Fruit fly (Drosophila melanogaster) whole organism, embryonic: ENCODE results near the gene CG8851.

ENCODE experiments used
- Atf-2 ChIP-seq: fragments of 200-800 bp; sonication (Bioruptor generic); optimal IDR thresholded peaks from 2 replicates; lab custom pipeline; 2016; ENCODE audit warnings: missing biosample characterization, missing genetic modification characterization
- Blimp-1 ChIP-seq: fragments of 200-800 bp; sonication (Bioruptor generic); optimal IDR thresholded peaks from 3 replicates; lab custom pipeline; 2018; ENCODE audit warnings: missing biosample characterization, missing genetic modification characterization, mild to moderate bottlenecking, moderate library complexity, missing genetic modification reagents
- CG10366 ChIP-seq: fragments of 200-800 bp; sonication (Bioruptor generic); IDR thresholded peaks from 2 replicates; pipeline ENCODE4 v1.3.6; 2022; ENCODE audit warnings: missing biosample characterization, missing genetic modification characterization
- CG10431 ChIP-seq: fragments of 200-800 bp; sonication (Bioruptor generic); optimal IDR thresholded peaks from 3 replicates; lab custom pipeline; 2018; ENCODE audit warnings: missing biosample characterization, mild to moderate bottlenecking, missing genetic modification characterization
- CG12744 ChIP-seq: fragments of 200-800 bp; sonication (Bioruptor generic); optimal IDR thresholded peaks from 2 replicates; lab custom pipeline; 2016; ENCODE audit warnings: missing biosample characterization, missing genetic modification characterization
- CG14710 ChIP-seq: fragments of 200-800 bp; sonication (Bioruptor generic); optimal IDR thresholded peaks from 3 replicates; lab custom pipeline; 2019; ENCODE audit warnings: missing biosample characterization, mild to moderate bottlenecking, missing genetic modification characterization, moderate library complexity
- CG15269 ChIP-seq: fragments of 200-800 bp; sonication (Bioruptor generic); optimal IDR thresholded peaks from 2 replicates; lab custom pipeline; 2018; ENCODE audit warnings: missing biosample characterization, mild to moderate bottlenecking, missing genetic modification characterization, moderate library complexity
- CG15696 ChIP-seq: fragments of 200-800 bp; sonication (Bioruptor generic); optimal IDR thresholded peaks from 2 replicates; lab custom pipeline; 2019; ENCODE audit warnings: missing biosample characterization, mild to moderate bottlenecking, missing genetic modification characterization, moderate library complexity
- CG17359 ChIP-seq: fragments of 200-800 bp; sonication (Bioruptor generic); optimal IDR thresholded peaks from 3 replicates; lab custom pipeline; 2018; ENCODE audit warnings: missing biosample characterization, mild to moderate bottlenecking, missing genetic modification characterization, moderate library complexity
- CG17361 ChIP-seq: fragments of 200-800 bp; sonication (Bioruptor generic); IDR thresholded peaks from 3 replicates; pipeline ENCODE4 v1.3.6; 2022; ENCODE audit warnings: missing biosample characterization, missing genetic modification characterization
- CG17568 ChIP-seq: fragments of 200-800 bp; sonication (Bioruptor generic); optimal IDR thresholded peaks from 2 replicates; lab custom pipeline; 2018; ENCODE audit warnings: missing biosample characterization, mild to moderate bottlenecking, missing genetic modification characterization, moderate library complexity
- CG2875 ChIP-seq: fragments of 200-800 bp; sonication (Bioruptor generic); optimal IDR thresholded peaks from 2 replicates; lab custom pipeline; 2017; ENCODE audit warnings: missing biosample characterization, mild to moderate bottlenecking, missing genetic modification characterization, missing genetic modification reagents
- CG33213 ChIP-seq: fragments of 200-800 bp; sonication (Bioruptor generic); optimal IDR thresholded peaks from 3 replicates; lab custom pipeline; 2016; ENCODE audit warnings: missing biosample characterization, missing genetic modification characterization
- CG5953 ChIP-seq: fragments of 200-800 bp; sonication (Bioruptor generic); IDR thresholded peaks from 2 replicates; pipeline ENCODE4 v1.3.6; 2022; ENCODE audit warnings: missing biosample characterization, missing genetic modification characterization
- CG6791 ChIP-seq: fragments of 200-800 bp; sonication (Bioruptor generic); IDR thresholded peaks from 3 replicates; pipeline ENCODE4 v1.3.6; 2022; ENCODE audit warnings: missing biosample characterization, missing genetic modification characterization; ENCODE audit not compliant: partially characterized antibody
- CG7556 ChIP-seq: fragments of 200-800 bp; sonication (Bioruptor generic); optimal IDR thresholded peaks from 2 replicates; lab custom pipeline; 2017; ENCODE audit warnings: missing biosample characterization, mild to moderate bottlenecking, missing genetic modification characterization
- CG8290 ChIP-seq, 3 experiments: fragments of 200-800 bp; sonication (Bioruptor generic); optimal IDR thresholded peaks; 2 replicates each; lab custom pipeline; 2016 to 2019; ENCODE audit warnings: missing biosample characterization in 3 of 3, missing genetic modification characterization in 3 of 3, mild to moderate bottlenecking in 2 of 3, moderate library complexity in 1 of 3
- CG8944 ChIP-seq: fragments of 200-800 bp; sonication (Bioruptor generic); optimal IDR thresholded peaks from 3 replicates; lab custom pipeline; 2016; ENCODE audit warnings: missing biosample characterization, missing genetic modification characterization
- Dip3 ChIP-seq: fragments of 200-800 bp; sonication (Bioruptor generic); optimal IDR thresholded peaks from 3 replicates; lab custom pipeline; 2016; ENCODE audit warnings: missing biosample characterization, missing genetic modification characterization
- H2.0 ChIP-seq: fragments of 200-800 bp; sonication (Bioruptor generic); IDR thresholded peaks from 2 replicates; pipeline ENCODE4 v1.3.6; 2022; ENCODE audit warnings: missing biosample characterization, missing genetic modification characterization
- HmgZ ChIP-seq: fragments of 200-800 bp; sonication (Bioruptor generic); optimal IDR thresholded peaks from 2 replicates; lab custom pipeline; 2018; ENCODE audit warnings: missing biosample characterization, mild to moderate bottlenecking, missing genetic modification characterization
- Hmx ChIP-seq: fragments of 200-800 bp; sonication (Bioruptor generic); optimal IDR thresholded peaks from 2 replicates; lab custom pipeline; 2016; ENCODE audit warnings: missing biosample characterization, missing genetic modification characterization
- Jarid2 ChIP-seq: fragments of 200-800 bp; sonication (Bioruptor generic); optimal IDR thresholded peaks from 3 replicates; lab custom pipeline; 2017; ENCODE audit warnings: mild to moderate bottlenecking, missing biosample characterization, missing genetic modification reagents, missing genetic modification characterization
- Nf-YB ChIP-seq: fragments of 200-800 bp; sonication (Bioruptor generic); optimal IDR thresholded peaks from 3 replicates; lab custom pipeline; 2019; ENCODE audit warnings: missing biosample characterization, mild to moderate bottlenecking, missing genetic modification characterization, moderate library complexity
- Six4 ChIP-seq: fragments of 200-800 bp; sonication (Bioruptor generic); optimal IDR thresholded peaks from 2 replicates; lab custom pipeline; 2016; ENCODE audit warnings: missing biosample characterization, missing genetic modification characterization
- Vsx1 ChIP-seq: fragments of 200-800 bp; sonication (Bioruptor generic); optimal IDR thresholded peaks from 2 replicates; lab custom pipeline; 2017; ENCODE audit warnings: missing biosample characterization, mild to moderate bottlenecking, missing genetic modification characterization, missing genetic modification reagents
- bsh ChIP-seq, 2 experiments: fragments of 200-800 bp; sonication (Bioruptor generic); optimal IDR thresholded peaks; 2 replicates each; lab custom pipeline; 2017 to 2018; ENCODE audit warnings: mild to moderate bottlenecking in 2 of 2, missing biosample characterization in 2 of 2, missing genetic modification characterization in 2 of 2, moderate library complexity in 1 of 2
- crp ChIP-seq, 2 experiments: fragments of 200-800 bp; sonication (Bioruptor generic); optimal IDR thresholded peaks; 2 replicates in 1 of 2; 3 replicates in 1 of 2; lab custom pipeline; 2017; ENCODE audit warnings: missing biosample characterization in 2 of 2, missing genetic modification characterization in 2 of 2, mild to moderate bottlenecking in 1 of 2, moderate library complexity in 1 of 2
- dan ChIP-seq: fragments of 200-800 bp; sonication (Bioruptor generic); IDR thresholded peaks from 2 replicates; pipeline ENCODE4 v1.3.6; 2022; ENCODE audit warnings: missing biosample characterization, missing genetic modification characterization
- eve ChIP-seq, 2 experiments: fragments of >200 bp; optimal IDR thresholded peaks; 2 replicates each; lab custom pipeline; 2017; ENCODE audit warnings: missing biosample characterization in 2 of 2, missing genetic modification characterization in 2 of 2
- fd102C ChIP-seq: fragments of 200-800 bp; sonication (Bioruptor generic); optimal IDR thresholded peaks from 2 replicates; lab custom pipeline; 2018; ENCODE audit warnings: missing biosample characterization, mild to moderate bottlenecking, missing genetic modification characterization, moderate library complexity
- hbn ChIP-seq: fragments of 200-800 bp; sonication (Bioruptor generic); IDR thresholded peaks from 2 replicates; pipeline ENCODE4 v1.3.6; 2022; ENCODE audit warnings: missing biosample characterization, missing genetic modification characterization; ENCODE audit not compliant: partially characterized antibody
- hth ChIP-seq: fragments of >200 bp; optimal IDR thresholded peaks from 2 replicates; lab custom pipeline; 2017; ENCODE audit warnings: inconsistent platforms
- inv ChIP-seq: fragments of 200-800 bp; sonication (Bioruptor generic); IDR thresholded peaks from 2 replicates; pipeline ENCODE4 v1.3.6; 2022; ENCODE audit warnings: missing biosample characterization, missing genetic modification characterization; ENCODE audit not compliant: partially characterized antibody
- ken ChIP-seq: fragments of 200-800 bp; sonication (Bioruptor generic); IDR thresholded peaks from 3 replicates; pipeline ENCODE4 v1.3.6; 2022; ENCODE audit warnings: missing biosample characterization, missing genetic modification characterization
- lilli ChIP-seq: fragments of 200-800 bp; sonication (Bioruptor generic); optimal IDR thresholded peaks from 3 replicates; lab custom pipeline; 2016; ENCODE audit warnings: missing biosample characterization, missing genetic modification characterization
- lmd ChIP-seq: fragments of 200-800 bp; sonication (Bioruptor generic); IDR thresholded peaks from 2 replicates; pipeline ENCODE4 v1.3.6; 2022; ENCODE audit warnings: missing biosample characterization, missing genetic modification characterization
- mam ChIP-seq: fragments of 200-800 bp; sonication (Bioruptor generic); optimal IDR thresholded peaks from 3 replicates; lab custom pipeline; 2016; ENCODE audit warnings: missing biosample characterization, missing genetic modification characterization
- oc ChIP-seq: fragments of 200-800 bp; sonication (Bioruptor generic); optimal IDR thresholded peaks from 2 replicates; lab custom pipeline; 2018; ENCODE audit warnings: missing biosample characterization, mild to moderate bottlenecking, missing genetic modification characterization, moderate library complexity
- sc ChIP-seq, 3 experiments: fragments of >200 bp in 2 of 3; fragments of 200-800 bp in 1 of 3; sonication (Bioruptor generic) in 1 of 3; optimal IDR thresholded peaks; 2 replicates in 2 of 3; 3 replicates in 1 of 3; lab custom pipeline; 2017; ENCODE audit warnings: mild to moderate bottlenecking in 1 of 3, missing biosample characterization in 1 of 3, missing genetic modification characterization in 1 of 3, missing genetic modification reagents in 1 of 3
- sens ChIP-seq: fragments of 200-800 bp; sonication (Bioruptor generic); peaks from one replicate; lab custom pipeline; 2016; ENCODE audit warnings: missing biosample characterization, missing genetic modification characterization
- sens-2 ChIP-seq: fragments of 200-800 bp; sonication (Bioruptor generic); IDR thresholded peaks from 2 replicates; pipeline ENCODE4 v1.3.6; 2022; ENCODE audit warnings: missing biosample characterization, missing genetic modification characterization
- sima ChIP-seq: fragments of 200-800 bp; sonication (Bioruptor generic); optimal IDR thresholded peaks from 2 replicates; lab custom pipeline; 2016; ENCODE audit warnings: missing biosample characterization, missing genetic modification characterization
- ssp ChIP-seq: fragments of 200-800 bp; sonication (Bioruptor generic); IDR thresholded peaks from 2 replicates; pipeline ENCODE4 v1.3.6; 2022; ENCODE audit warnings: missing biosample characterization, missing genetic modification characterization

The CG8851 gene

dm6 chr2L:3570566-3570965 is 51.1 kb downstream of the CG8851 start (continued):
- TF ChIP-seq ken (GFP tag; lab: Robert Waterston, UW), result no peak
- TF ChIP-seq dan (GFP tag; lab: Robert Waterston, UW), result no peak
- TF ChIP-seq sens (GFP tag; lab: Kevin White, UChicago), result peak; percentile 8
- TF ChIP-seq lilli (GFP tag; lab: Kevin White, UChicago), result no peak
- TF ChIP-seq eve (GFP tag; optimal IDR thresholded peaks at IDR 0.05; lab: Kevin White, UChicago), result no peak
- no peak for TF ChIP-seq CG12744
- peak; percentile 72 for TF ChIP-seq CG15696 (tag; lab: Kevin White, UChicago)
- TF ChIP-seq inv (GFP tag; lab: Robert Waterston, UW), result no peak
- no peak for TF ChIP-seq CG10366 (GFP tag; lab: Robert Waterston, UW)
- TF ChIP-seq hth (lab: Kevin White, UChicago), result no peak
- TF ChIP-seq Atf-2 (GFP tag; lab: Kevin White, UChicago), result no peak
- no peak for TF ChIP-seq CG17359
- TF ChIP-seq CG8944 (GFP tag; lab: Kevin White, UChicago), result no peak
- TF ChIP-seq CG14710 (tag; lab: Kevin White, UChicago), result peak; percentile 6
- TF ChIP-seq CG15269 (tag; lab: Kevin White, UChicago), result no peak
- no peak for TF ChIP-seq mam (GFP tag; lab: Kevin White, UChicago)
- TF ChIP-seq bsh (GFP tag; optimal IDR thresholded peaks at IDR 0.05; lab: Kevin White, UChicago), result peak in 1 of 2 experiments; percentile 12
- TF ChIP-seq fd102C (GFP tag; lab: Kevin White, UChicago), result peak; percentile 58
- TF ChIP-seq Dip3, result no peak
- no peak for TF ChIP-seq Blimp-1 (GFP tag; lab: Kevin White, UChicago)
- no peak for TF ChIP-seq CG17361
- no peak for TF ChIP-seq CG7556 (GFP tag; lab: Kevin White, UChicago)
- TF ChIP-seq hbn (GFP tag; lab: Robert Waterston, UW), result no peak
- TF ChIP-seq crp (GFP tag; optimal IDR thresholded peaks at IDR 0.05; lab: Kevin White, UChicago), result no peak
- TF ChIP-seq Nf-YB (GFP tag; lab: Kevin White, UChicago), result no peak
- TF ChIP-seq CG2875, result peak; percentile 29
- TF ChIP-seq CG17568 (GFP tag; lab: Kevin White, UChicago), result peak; percentile 1
- peak; percentile 8 for TF ChIP-seq Jarid2
- TF ChIP-seq oc (tag; lab: Kevin White, UChicago), result no peak
- TF ChIP-seq CG8290 (GFP tag; optimal IDR thresholded peaks at IDR 0.05; lab: Kevin White, UChicago), result no peak
- TF ChIP-seq CG8290 (tag; optimal IDR thresholded peaks at IDR 0.05; lab: Kevin White, UChicago), result no peak
- TF ChIP-seq sima, result no peak
- no peak for TF ChIP-seq ssp (GFP tag; lab: Robert Waterston, UW)
- TF ChIP-seq Hmx, result no peak
- no peak for TF ChIP-seq HmgZ
- TF ChIP-seq H2.0 (GFP tag; lab: Robert Waterston, UW), result no peak
- TF ChIP-seq CG10431 (GFP tag; lab: Kevin White, UChicago), result no peak
- TF ChIP-seq CG6791 (GFP tag; lab: Robert Waterston, UW), result no peak
- no peak for TF ChIP-seq CG33213 (GFP tag; lab: Kevin White, UChicago)
- no peak for TF ChIP-seq lmd
- TF ChIP-seq Vsx1, result peak; percentile 0
- no peak for TF ChIP-seq sens-2 (GFP tag; lab: Robert Waterston, UW)
- no peak for TF ChIP-seq Six4 (GFP tag; lab: Kevin White, UChicago)
- no peak for TF ChIP-seq sc (optimal IDR thresholded peaks at IDR 0.05; lab: Kevin White, UChicago)
- no peak for TF ChIP-seq sc (GFP tag; optimal IDR thresholded peaks at IDR 0.05; lab: Kevin White, UChicago)
- no peak for TF ChIP-seq CG5953
